Fruit fly (Drosophila melanogaster) whole organism, adult: Measurements from ENCODE around the gene Ilp8.
A peak's percentile ranks its signal among the peaks of the same experiment; 100 is the strongest.

Experiments used
- CG12768 ChIP-seq: fragments of 200-800 bp; sonication (Bioruptor generic); optimal IDR thresholded peaks from 2 replicates; lab custom pipeline; 2017; ENCODE audit warnings: missing biosample characterization, missing genetic modification characterization, mild to moderate bottlenecking, moderate library complexity, missing genetic modification reagents
- CG33017 ChIP-seq: fragments of 200-800 bp; sonication (Bioruptor generic); optimal IDR thresholded peaks from 2 replicates; lab custom pipeline; 2018; ENCODE audit warnings: missing biosample characterization, mild to moderate bottlenecking, missing genetic modification characterization, moderate library complexity
- CG5204 ChIP-seq: fragments of 200-800 bp; sonication (Bioruptor generic); optimal IDR thresholded peaks from 2 replicates; lab custom pipeline; 2016; ENCODE audit warnings: missing biosample characterization, missing genetic modification characterization
- CG7101 ChIP-seq: fragments of 200-800 bp; sonication (Bioruptor generic); optimal IDR thresholded peaks from 2 replicates; lab custom pipeline; 2018; ENCODE audit warnings: missing biosample characterization, mild to moderate bottlenecking, missing genetic modification characterization, moderate library complexity
- Clk ChIP-seq: fragments of 200-800 bp; sonication (Bioruptor generic); optimal IDR thresholded peaks from 2 replicates; lab custom pipeline; 2017; ENCODE audit warnings: missing biosample characterization, missing genetic modification characterization
- bab1 ChIP-seq: fragments of 200-800 bp; sonication (Bioruptor generic); optimal IDR thresholded peaks from 3 replicates; lab custom pipeline; 2019; ENCODE audit warnings: missing biosample characterization, mild to moderate bottlenecking, missing genetic modification characterization, moderate library complexity
- cic ChIP-seq: fragments of 200-800 bp; sonication (Bioruptor generic); optimal IDR thresholded peaks from 2 replicates; lab custom pipeline; 2017; ENCODE audit warnings: missing biosample characterization, mild to moderate bottlenecking, missing genetic modification characterization, moderate library complexity
- pad ChIP-seq: fragments of 200-800 bp; sonication (Bioruptor generic); optimal IDR thresholded peaks from 3 replicates; lab custom pipeline; 2017; ENCODE audit warnings: missing biosample characterization, missing genetic modification characterization, mild to moderate bottlenecking, moderate library complexity, missing genetic modification reagents
- toe ChIP-seq: fragments of 200-800 bp; sonication (Bioruptor generic); optimal IDR thresholded peaks from 2 replicates; lab custom pipeline; 2016; ENCODE audit warnings: missing biosample characterization, missing genetic modification characterization

- TF ChIP-seq CG33017: no peak
- TF ChIP-seq CG7101 (tag; lab: Kevin White, UChicago): no peak
- TF ChIP-seq Clk (GFP tag; lab: Kevin White, UChicago): no peak
- TF ChIP-seq CG12768: peak; percentile 5
- TF ChIP-seq cic (GFP tag; lab: Kevin White, UChicago): peak; percentile 19
- no peak for TF ChIP-seq pad (GFP tag; lab: Kevin White, UChicago)
- no peak for TF ChIP-seq toe (GFP tag; lab: Kevin White, UChicago)
- no peak for TF ChIP-seq CG5204 (GFP tag; lab: Kevin White, UChicago)
- TF ChIP-seq bab1 (GFP tag; lab: Kevin White, UChicago): no peak
Measured at dm6 chr3L:17002140-17002849, 29.6 kb downstream of the Ilp8 start.
